Worm (Caenorhabditis elegans) whole organism, young adult: ENCODE results near the gene F07C3.9.
A peak's percentile ranks its signal among the peaks of the same experiment; 100 is the strongest.

ENCODE experiments used
- B0019.2 ChIP-seq: fragments of 200-800 bp; sonication (Bioruptor generic); conservative IDR thresholded peaks from 2 replicates; pipeline ENCODE4 v1.3.6; 2022; ENCODE audit warnings: missing genetic modification reagents, missing genetic modification characterization, missing compliant biosample characterization
- B0035.1 ChIP-seq: sonication (generic microtip); optimal IDR thresholded peaks from 2 replicates; lab custom pipeline; 2016; ENCODE audit warnings: missing genetic modification characterization, mild to moderate bottlenecking, missing compliant biosample characterization, missing genotype, missing genetic modification reagents
- B0261.1 ChIP-seq: sonication (generic microtip); optimal IDR thresholded peaks from 2 replicates; lab custom pipeline; 2016; ENCODE audit warnings: mild to moderate bottlenecking, missing genetic modification characterization, moderate library complexity, missing compliant biosample characterization
- C17E4.6 ChIP-seq: fragments of 200-800 bp; sonication (Bioruptor generic); IDR thresholded peaks from 2 replicates; pipeline ENCODE4 v1.3.6; 2022; ENCODE audit warnings: missing genetic modification reagents, missing genetic modification characterization, missing compliant biosample characterization
- F23B12.7 ChIP-seq: sonication (generic microtip); optimal IDR thresholded peaks from 2 replicates; lab custom pipeline; 2017; ENCODE audit warnings: missing genetic modification characterization, mild to moderate bottlenecking, missing compliant biosample characterization, antibody characterized with exemption, moderate library complexity; ENCODE audit not compliant: insufficient read depth
- F55B11.4 ChIP-seq: sonication (generic microtip); optimal IDR thresholded peaks from 2 replicates; lab custom pipeline; 2016; ENCODE audit warnings: missing compliant biosample characterization, missing genetic modification characterization, borderline replicate concordance; ENCODE audit not compliant: insufficient read depth
- F57A8.1 ChIP-seq: fragments of 200-800 bp; sonication (Bioruptor generic); optimal IDR thresholded peaks from 2 replicates; lab custom pipeline; 2018; ENCODE audit warnings: mild to moderate bottlenecking, missing genetic modification characterization, moderate library complexity, missing compliant biosample characterization
- F57C9.4 ChIP-seq: sonication (generic microtip); optimal IDR thresholded peaks from 2 replicates; lab custom pipeline; 2017; ENCODE audit warnings: mild to moderate bottlenecking, missing genetic modification characterization, missing compliant biosample characterization
- K12H6.12 ChIP-seq: fragments of 200-800 bp; sonication (Bioruptor generic); optimal IDR thresholded peaks from 2 replicates; lab custom pipeline; 2018; ENCODE audit warnings: mild to moderate bottlenecking, missing genetic modification characterization, missing compliant biosample characterization
- T07F8.4 ChIP-seq: sonication (generic microtip); optimal IDR thresholded peaks from 2 replicates; lab custom pipeline; 2016; ENCODE audit warnings: mild to moderate bottlenecking, missing genetic modification characterization, moderate library complexity, missing compliant biosample characterization
- Y53G8AR.9 ChIP-seq: fragments of 200-800 bp; sonication (Bioruptor generic); conservative IDR thresholded peaks from 2 replicates; pipeline ENCODE4 v1.3.6; 2022; ENCODE audit warnings: missing genetic modification reagents, missing genetic modification characterization, missing compliant biosample characterization
- Y56A3A.18 ChIP-seq: fragments of 200-800 bp; sonication (Bioruptor generic); IDR thresholded peaks from 2 replicates; pipeline ENCODE4 v1.3.6; 2022; ENCODE audit warnings: missing genetic modification reagents, missing genetic modification characterization, missing compliant biosample characterization
- Y79H2A.3 ChIP-seq: fragments of 200-800 bp; sonication (Bioruptor generic); conservative IDR thresholded peaks from 2 replicates; pipeline ENCODE4 v1.3.6; 2022; ENCODE audit warnings: missing genetic modification reagents, missing genetic modification characterization, missing compliant biosample characterization
- Y95B8A.8 ChIP-seq: fragments of 200-800 bp; sonication (Bioruptor generic); IDR thresholded peaks from 2 replicates; pipeline ENCODE4 v1.3.6; 2022; ENCODE audit warnings: missing genetic modification reagents, missing genetic modification characterization, missing compliant biosample characterization
- bed-1 ChIP-seq: fragments of 200-800 bp; sonication (Bioruptor generic); IDR thresholded peaks from 2 replicates; pipeline ENCODE4 v1.3.6; 2022; ENCODE audit warnings: missing genetic modification reagents, missing genetic modification characterization, missing compliant biosample characterization
- cebp-1 ChIP-seq, 2 experiments: fragments of 200-800 bp in 1 of 2; sonication (Bioruptor generic) in 1 of 2; sonication (generic microtip) in 1 of 2; IDR thresholded peaks in 1 of 2; optimal IDR thresholded peaks in 1 of 2; 2 replicates each; pipeline versions ENCODE4 v1.3.6 to Lab custom; 2017 to 2022; ENCODE audit warnings: missing compliant biosample characterization in 2 of 2, missing genetic modification characterization in 2 of 2, mild to moderate bottlenecking in 1 of 2, missing genetic modification reagents in 1 of 2, moderate library complexity in 1 of 2
- cebp-2 ChIP-seq: fragments of 200-800 bp; sonication (Bioruptor generic); IDR thresholded peaks from 2 replicates; pipeline ENCODE4 v1.3.6; 2022; ENCODE audit warnings: missing genetic modification characterization, missing compliant biosample characterization
- ceh-91 ChIP-seq: fragments of 200-800 bp; sonication (Bioruptor generic); IDR thresholded peaks from 2 replicates; pipeline ENCODE4 v1.3.6; 2022; ENCODE audit warnings: missing genetic modification reagents, missing genetic modification characterization, missing compliant biosample characterization
- efl-1 ChIP-seq: fragments of 150-350 bp; optimal IDR thresholded peaks from 2 replicates; lab custom pipeline; 2014; ENCODE audit warnings: missing biosample characterization, missing genetic modification reagents, missing genetic modification characterization
- egl-18 ChIP-seq: fragments of 200-800 bp; sonication (Bioruptor generic); IDR thresholded peaks from 2 replicates; pipeline ENCODE4 v1.3.6; 2022; ENCODE audit warnings: missing genetic modification reagents, missing genetic modification characterization, missing compliant biosample characterization
- egl-44 ChIP-seq: fragments of 200-800 bp; sonication (Bioruptor generic); IDR thresholded peaks from 2 replicates; pipeline ENCODE4 v1.3.6; 2022; ENCODE audit warnings: missing genetic modification reagents, missing genetic modification characterization, missing compliant biosample characterization
- hlh-26 ChIP-seq: fragments of 200-800 bp; sonication (Bioruptor generic); conservative IDR thresholded peaks from 2 replicates; pipeline ENCODE4 v1.3.6; 2022; ENCODE audit warnings: missing genetic modification reagents, missing genetic modification characterization, missing compliant biosample characterization
- hmg-1.2 ChIP-seq: fragments of 200-800 bp; sonication (Bioruptor generic); IDR thresholded peaks from 2 replicates; pipeline ENCODE4 v1.3.6; 2022; ENCODE audit warnings: missing genetic modification reagents, missing genetic modification characterization, missing compliant biosample characterization
- hrde-1 ChIP-seq: sonication (generic microtip); optimal IDR thresholded peaks from 2 replicates; lab custom pipeline; 2016; ENCODE audit warnings: missing genetic modification characterization, mild to moderate bottlenecking, missing compliant biosample characterization, moderate library complexity, missing genotype, missing genetic modification reagents, borderline replicate concordance
- hsf-1 ChIP-seq: fragments of 200-800 bp; sonication (Bioruptor generic); IDR thresholded peaks from 2 replicates; pipeline ENCODE4 v1.3.6; 2022; ENCODE audit warnings: missing genetic modification reagents, missing genetic modification characterization, missing compliant biosample characterization
- lag-1 ChIP-seq: fragments of 200-800 bp; sonication (Bioruptor generic); IDR thresholded peaks from 2 replicates; pipeline ENCODE4 v1.3.6; 2022; ENCODE audit warnings: missing genetic modification reagents, missing genetic modification characterization, missing compliant biosample characterization
- lsy-27 ChIP-seq: sonication (generic microtip); optimal IDR thresholded peaks from 2 replicates; lab custom pipeline; 2017; ENCODE audit warnings: missing genetic modification characterization, mild to moderate bottlenecking, missing compliant biosample characterization, antibody characterized with exemption, missing genotype, borderline replicate concordance; ENCODE audit not compliant: insufficient read depth
- madf-8 ChIP-seq: fragments of 200-800 bp; sonication (Bioruptor generic); conservative IDR thresholded peaks from 2 replicates; pipeline ENCODE4 v1.3.6; 2022; ENCODE audit warnings: missing genetic modification reagents, missing genetic modification characterization, missing compliant biosample characterization
- nfya-2 ChIP-seq: fragments of 200-800 bp; sonication (Bioruptor generic); IDR thresholded peaks from 2 replicates; pipeline ENCODE4 v1.3.6; 2022; ENCODE audit warnings: missing genetic modification reagents, missing genetic modification characterization, missing compliant biosample characterization
- pha-4 ChIP-seq: fragments of 150-350 bp; sonication (generic microtip); optimal IDR thresholded peaks from 2 replicates; lab custom pipeline; 2014; ENCODE audit warnings: missing biosample characterization, missing genetic modification reagents, missing genetic modification characterization
- rec-8 ChIP-seq, 2 experiments: sonication (generic microtip); optimal IDR thresholded peaks; 2 replicates each; lab custom pipeline; 2016; ENCODE audit warnings: mild to moderate bottlenecking in 2 of 2, missing genetic modification characterization in 2 of 2, missing genetic modification reagents in 2 of 2, missing genotype in 2 of 2, missing biosample characterization in 1 of 2, missing compliant biosample characterization in 1 of 2, moderate library complexity in 1 of 2
- sdz-38 ChIP-seq: sonication (generic microtip); optimal IDR thresholded peaks from 2 replicates; lab custom pipeline; 2016; ENCODE audit warnings: missing genotype, missing genetic modification characterization, missing compliant biosample characterization
- snpc-1.3 ChIP-seq: sonication (generic microtip); optimal IDR thresholded peaks from 2 replicates; lab custom pipeline; 2017; ENCODE audit warnings: missing genetic modification characterization, mild to moderate bottlenecking, missing compliant biosample characterization, antibody characterized with exemption, moderate library complexity, missing genotype, missing genetic modification reagents; ENCODE audit not compliant: insufficient read depth
- snpc-4 ChIP-seq, 5 experiments: fragments of 150-350 bp in 1 of 5; sonication (generic microtip) in 4 of 5; optimal IDR thresholded peaks; 2 replicates each; lab custom pipeline; 2014 to 2018; ENCODE audit warnings: missing genetic modification characterization in 5 of 5, missing biosample characterization in 3 of 5, antibody characterized with exemption in 2 of 5, mild to moderate bottlenecking in 2 of 5, missing compliant biosample characterization in 2 of 5, missing genotype in 2 of 5, moderate library complexity in 2 of 5, missing genetic modification reagents in 1 of 5
- somi-1 ChIP-seq: fragments of 200-800 bp; sonication (Bioruptor generic); optimal IDR thresholded peaks from 2 replicates; lab custom pipeline; 2018; ENCODE audit warnings: mild to moderate bottlenecking, missing genetic modification characterization, missing compliant biosample characterization
- tbp1 ChIP-seq: fragments of 200-800 bp; sonication (Bioruptor generic); optimal IDR thresholded peaks from 2 replicates; lab custom pipeline; 2018; ENCODE audit warnings: mild to moderate bottlenecking, missing genetic modification characterization, missing compliant biosample characterization
- tlf-1 ChIP-seq: fragments of 200-800 bp; sonication (Bioruptor generic); optimal IDR thresholded peaks from 2 replicates; lab custom pipeline; 2018; ENCODE audit warnings: mild to moderate bottlenecking, missing genetic modification characterization, missing compliant biosample characterization
- xnd-1 ChIP-seq: sonication (generic microtip); optimal IDR thresholded peaks from 2 replicates; lab custom pipeline; 2016; ENCODE audit warnings: missing genotype, missing genetic modification reagents, missing genetic modification characterization, missing compliant biosample characterization
- ztf-25 ChIP-seq: fragments of 200-800 bp; sonication (Bioruptor generic); IDR thresholded peaks from 2 replicates; pipeline ENCODE4 v1.3.6; 2022; ENCODE audit warnings: missing genetic modification reagents, missing genetic modification characterization, missing compliant biosample characterization

The F07C3.9 gene

DNA sequence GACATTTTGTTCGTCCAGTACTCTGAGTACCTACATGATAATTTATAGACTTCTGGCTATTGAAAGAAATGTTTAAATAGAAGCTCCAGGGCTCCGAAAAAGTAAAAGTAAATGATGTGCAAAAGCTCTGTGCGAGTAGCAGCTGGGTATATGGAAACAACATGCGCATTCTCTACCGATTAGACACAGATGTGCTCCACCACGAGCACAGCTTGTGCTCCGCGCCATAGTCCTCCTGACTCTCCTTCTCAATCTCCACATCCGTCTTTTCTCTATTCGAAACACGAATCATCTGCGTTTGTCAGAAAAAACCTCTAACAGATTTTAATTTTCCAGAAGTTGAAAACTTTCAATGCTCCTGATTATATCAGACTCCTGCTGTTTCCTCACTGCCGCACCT, 29.0 kb upstream of the F07C3.9 start:
- TF ChIP-seq C17E4.6 (no peak), nfya-2 (GFP tag; lab: Robert Waterston, UW) (no peak), F55B11.4 (no peak), F23B12.7 (tag; lab: Kevin White, UChicago) (no peak), sdz-38 (tag; lab: Kevin White, UChicago) (no peak), bed-1 (GFP tag; lab: Robert Waterston, UW) (no peak), hsf-1 (GFP tag; lab: Robert Waterston, UW) (no peak), snpc-4 (GFP tag; optimal IDR thresholded peaks at IDR 0.05; lab: Kevin White, UChicago) (no peak), snpc-4 (tag; optimal IDR thresholded peaks at IDR 0.05; lab: Kevin White, UChicago) (no peak), cebp-2 (GFP tag; lab: Robert Waterston, UW) (no peak), rec-8 (tag; optimal IDR thresholded peaks at IDR 0.05; lab: Kevin White, UChicago) (no peak)

DNA sequence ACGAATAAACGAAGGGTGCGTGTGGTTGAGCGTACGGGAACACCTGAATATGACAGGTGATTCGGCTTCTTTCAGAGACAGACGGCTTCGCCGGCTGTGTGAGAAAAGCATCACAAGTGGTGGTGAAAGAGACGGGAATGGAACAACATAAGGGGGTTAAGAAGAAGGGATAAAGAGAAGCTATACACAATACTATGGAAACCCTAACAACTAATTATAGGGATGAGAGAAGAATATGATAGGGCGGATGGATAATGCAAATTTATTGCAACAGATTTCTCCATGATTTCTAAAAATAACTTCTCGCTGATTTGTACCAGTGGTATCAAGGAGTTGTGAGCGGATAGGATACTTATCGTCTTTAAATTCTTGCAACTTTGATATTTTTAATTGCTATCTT, 27.7 kb upstream of the F07C3.9 start, which contains the start of gene hlh-10:
Gene hlh-10, minus strand, starts transcription at position 101 of the 400 bp plus-strand sequence.
- TF ChIP-seq hlh-26 (GFP tag; lab: Robert Waterston, UW) (no peak), egl-18 (GFP tag; lab: Robert Waterston, UW) (no peak), hsf-1 (GFP tag; lab: Robert Waterston, UW) (no peak)

DNA sequence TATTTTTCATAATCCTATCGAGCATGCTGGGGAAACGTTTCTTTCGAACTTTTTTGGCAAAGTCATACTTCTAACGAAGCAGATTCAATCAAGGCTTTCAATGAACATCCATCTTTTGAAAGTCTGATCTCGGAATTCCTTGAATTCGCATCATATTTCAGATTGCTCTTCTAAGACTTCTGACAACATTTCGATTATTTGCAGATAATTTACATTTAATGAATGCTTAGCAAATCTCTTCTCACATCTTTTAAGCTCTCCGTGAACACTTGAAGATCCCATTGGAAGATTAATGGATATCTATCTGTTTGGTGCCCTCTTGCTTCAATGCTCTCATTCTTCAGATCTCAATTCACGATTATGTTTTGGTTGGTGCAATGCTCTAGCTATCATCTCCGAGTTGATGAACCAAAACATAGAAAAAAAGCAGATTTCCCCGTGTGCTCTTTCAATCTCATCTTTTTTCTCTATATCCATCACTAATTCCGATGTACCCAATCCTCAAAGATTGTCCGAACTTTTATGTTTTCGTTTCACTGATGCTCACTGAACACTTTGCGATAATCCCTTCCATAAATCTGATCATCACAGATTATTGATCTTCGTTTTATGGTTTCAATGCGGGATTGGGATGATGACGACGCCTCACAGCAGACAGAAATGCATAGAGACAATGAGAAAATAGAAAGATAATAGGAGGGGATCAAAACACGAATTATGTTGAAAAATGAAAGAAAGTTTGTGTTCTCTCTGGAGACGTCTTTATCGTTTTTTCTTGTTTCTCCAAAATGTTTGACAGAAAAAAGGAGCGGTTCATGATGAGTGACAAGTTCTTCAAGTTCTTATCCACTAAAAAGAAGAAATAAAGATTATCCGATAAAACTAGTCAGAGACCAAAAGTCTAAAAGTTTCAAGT, 19.9 kb upstream of the F07C3.9 start:
- TF ChIP-seq T07F8.4 (tag; lab: Kevin White, UChicago): no peak
- TF ChIP-seq ztf-25 (GFP tag; lab: Robert Waterston, UW): no peak
- no peak for TF ChIP-seq B0261.1 (tag; lab: Kevin White, UChicago)
- no peak for TF ChIP-seq somi-1
- TF ChIP-seq F57C9.4 (tag; lab: Kevin White, UChicago): no peak
- no peak for TF ChIP-seq lsy-27
- no peak for TF ChIP-seq hmg-1.2
- TF ChIP-seq efl-1 (GFP tag; lab: Kevin White, UChicago): no peak
- no peak for TF ChIP-seq B0035.1 (tag; lab: Kevin White, UChicago)
- TF ChIP-seq Y56A3A.18 (GFP tag; lab: Robert Waterston, UW): no peak
- TF ChIP-seq lag-1 (GFP tag; lab: Robert Waterston, UW): no peak
- TF ChIP-seq, all 124 proteins: peak for 0

DNA sequence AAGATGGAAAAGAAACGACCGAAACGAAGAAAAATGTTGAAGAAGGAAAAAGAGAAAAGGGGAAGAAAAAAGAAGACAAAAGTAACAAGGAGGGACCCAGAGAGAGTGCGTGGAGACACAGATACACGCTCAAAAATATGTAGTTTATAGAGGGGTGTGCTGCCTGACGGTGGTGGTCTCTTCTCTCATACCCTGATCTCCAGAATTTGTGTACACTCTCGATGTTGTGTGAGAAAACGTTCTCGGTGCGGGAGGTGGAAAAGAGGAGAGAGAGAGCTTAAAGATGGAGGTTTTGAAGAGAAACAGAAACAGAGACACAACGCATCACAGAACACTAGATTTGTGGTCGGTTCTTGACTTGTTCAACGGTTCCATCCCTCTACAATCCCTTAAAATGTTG, 19.1 kb upstream of the F07C3.9 start:
- no peak for TF ChIP-seq Y95B8A.8 (GFP tag; lab: Robert Waterston, UW)
- TF ChIP-seq hsf-1 (GFP tag; lab: Robert Waterston, UW): no peak
- TF ChIP-seq snpc-1.3 (tag; lab: Kevin White, UChicago): no peak
- no peak for TF ChIP-seq Y79H2A.3
- TF ChIP-seq F57A8.1 (GFP tag; lab: Kevin White, UChicago): no peak
- TF ChIP-seq Y53G8AR.9 (GFP tag; lab: Robert Waterston, UW): no peak
- no peak for TF ChIP-seq C17E4.6
- TF ChIP-seq ceh-91: no peak
- TF ChIP-seq madf-8: no peak
- TF ChIP-seq hrde-1 (tag; lab: Kevin White, UChicago): no peak
- TF ChIP-seq pha-4 (tag; lab: Kevin White, UChicago): no peak
- TF ChIP-seq tlf-1 (GFP tag; lab: Kevin White, UChicago): no peak
- TF ChIP-seq cebp-1 (GFP tag; IDR thresholded peaks at IDR 0.05; lab: Robert Waterston, UW): no peak
- TF ChIP-seq cebp-1 (tag; optimal IDR thresholded peaks at IDR 0.05; lab: Kevin White, UChicago): no peak
- no peak for TF ChIP-seq tbp1 (GFP tag; lab: Kevin White, UChicago)
- TF ChIP-seq egl-44 (GFP tag; lab: Robert Waterston, UW): no peak
- TF ChIP-seq rec-8 (tag; optimal IDR thresholded peaks at IDR 0.05; lab: Kevin White, UChicago): no peak
- TF ChIP-seq xnd-1 (tag; lab: Kevin White, UChicago): no peak
- peak; percentile 51 for TF ChIP-seq K12H6.12 (tag; lab: Kevin White, UChicago)
- no peak for TF ChIP-seq egl-18 (GFP tag; lab: Robert Waterston, UW)
- no peak for TF ChIP-seq B0019.2 (GFP tag; lab: Robert Waterston, UW)
